Worm (Caenorhabditis elegans) whole organism, early embryonic: ENCODE measurements around the gene zak-1.

Experiments
- B0310.2 ChIP-seq: sonication (generic microtip); optimal IDR thresholded peaks from 2 replicates; lab custom pipeline; 2016; ENCODE audit warnings: mild to moderate bottlenecking, missing genetic modification characterization, missing compliant biosample characterization
- F13C5.2 ChIP-seq: sonication (generic microtip); optimal IDR thresholded peaks from 2 replicates; lab custom pipeline; 2017; ENCODE audit warnings: mild to moderate bottlenecking, missing genetic modification characterization, inconsistent platforms, missing compliant biosample characterization
- aly-1 ChIP-seq: sonication (generic microtip); optimal IDR thresholded peaks from 2 replicates; lab custom pipeline; 2016; ENCODE audit warnings: missing genetic modification characterization, missing compliant biosample characterization
- ama-1 ChIP-seq: fragments of 150-350 bp; optimal IDR thresholded peaks from 2 replicates; lab custom pipeline; 2014
- sea-1 ChIP-seq: fragments of 200-800 bp; sonication (Bioruptor generic); conservative IDR thresholded peaks from 2 replicates; pipeline ENCODE4 v1.3.6; 2022; ENCODE audit warnings: missing genetic modification characterization, missing compliant biosample characterization
- tra-4 ChIP-seq: sonication (generic microtip); optimal IDR thresholded peaks from 2 replicates; lab custom pipeline; 2017; ENCODE audit warnings: missing genetic modification characterization, missing compliant biosample characterization

- no peak for TF ChIP-seq sea-1 (GFP tag; lab: Robert Waterston, UW)
- no peak for TF ChIP-seq F13C5.2
- TF ChIP-seq aly-1 (tag; lab: Kevin White, UChicago) = no peak
- no peak for TF ChIP-seq ama-1 (lab: Kevin White, UChicago)
- no peak for TF ChIP-seq tra-4
- no peak for TF ChIP-seq B0310.2 (tag; lab: Kevin White, UChicago)
These were observed 15.1 kb upstream of the zak-1 start for ce11 chrIII:6871668-6872067.
